Worm (Caenorhabditis elegans): ENCODE measurements around the gene F37A8.2.

ce11 chrIII:3952058-3952457 lies 20.7 kb upstream of the F37A8.2 start:
- TF ChIP-seq ama-1 (optimal IDR thresholded peaks at IDR 0.05) (no peak), pes-1 (GFP tag; IDR thresholded peaks at IDR 0.05) (no peak), sea-1 (GFP tag; conservative IDR thresholded peaks at IDR 0.05) (no peak), flt-1 (GFP tag; IDR thresholded peaks at IDR 0.05) (no peak), F13C5.2 (tag; optimal IDR thresholded peaks at IDR 0.05) (no peak), scrt-1 (GFP tag; IDR thresholded peaks at IDR 0.05) (no peak), tbx-11 (GFP tag; IDR thresholded peaks at IDR 0.05) (no peak)
